Worm (Caenorhabditis elegans) whole organism, late embryonic: ENCODE data around the gene ttll-9.

Experiments used
- dve-1 ChIP-seq: sonication (generic microtip); optimal IDR thresholded peaks from 2 replicates; lab custom pipeline; 2017; ENCODE audit warnings: antibody characterized with exemption, mild to moderate bottlenecking, missing genetic modification characterization, missing compliant biosample characterization
- elt-2 ChIP-seq: sonication (generic microtip); optimal IDR thresholded peaks from 2 replicates; lab custom pipeline; 2016; ENCODE audit warnings: missing genetic modification reagents, missing genetic modification characterization, missing compliant biosample characterization
- nfya-1 ChIP-seq: sonication (generic microtip); optimal IDR thresholded peaks from 2 replicates; lab custom pipeline; 2017; ENCODE audit warnings: missing genetic modification characterization, mild to moderate bottlenecking, missing compliant biosample characterization, antibody characterized with exemption, moderate library complexity
- nhr-11 ChIP-seq: fragments of 150-350 bp; optimal IDR thresholded peaks from 2 replicates; lab custom pipeline; 2014; ENCODE audit warnings: missing biosample characterization, missing genetic modification characterization
- sox-4 ChIP-seq: sonication (generic microtip); optimal IDR thresholded peaks from 2 replicates; lab custom pipeline; 2017; ENCODE audit warnings: mild to moderate bottlenecking, missing genetic modification characterization, inconsistent platforms, missing compliant biosample characterization
- unc-86 ChIP-seq: sonication (generic microtip); optimal IDR thresholded peaks from 2 replicates; lab custom pipeline; 2016; ENCODE audit warnings: missing genetic modification characterization, missing compliant biosample characterization

ce11 chrV:20879069-20879667 is 31.1 kb upstream of the ttll-9 start, which contains the start of gene unc-80:
- TF ChIP-seq nfya-1 (tag; lab: Kevin White, UChicago) (peak; percentile 44), dve-1 (no peak), elt-2 (tag; lab: Kevin White, UChicago) (no peak), nhr-11 (peak; percentile 71), unc-86 (tag; lab: Kevin White, UChicago) (no peak), sox-4 (tag; lab: Kevin White, UChicago) (no peak)
